Worm (Caenorhabditis elegans) whole organism, midembryonic: ENCODE measurements around the gene Y49F6B.8.
"Not testable (repeated sequence)": the region's sequence is repeated elsewhere in the genome, so short reads cannot be mapped to it uniquely, and the experiment has no call there.

Source experiments
- T22C8.4 ChIP-seq: fragments of 200-800 bp; sonication (Bioruptor generic); IDR thresholded peaks from 2 replicates; pipeline ENCODE4 v1.3.6; 2022; ENCODE audit warnings: missing genetic modification characterization, missing compliant biosample characterization
- cog-1 ChIP-seq: sonication (generic microtip); optimal IDR thresholded peaks from 2 replicates; lab custom pipeline; 2016; ENCODE audit warnings: missing genetic modification characterization, missing compliant biosample characterization
- flt-1 ChIP-seq: fragments of 200-800 bp; sonication (Bioruptor generic); IDR thresholded peaks from 2 replicates; pipeline ENCODE4 v1.3.6; 2022; ENCODE audit warnings: missing genetic modification characterization, missing compliant biosample characterization
- klf-2 ChIP-seq: fragments of 200-800 bp; sonication (Bioruptor generic); conservative IDR thresholded peaks from 2 replicates; pipeline ENCODE4 v1.3.6; 2022; ENCODE audit warnings: missing genetic modification reagents, missing genetic modification characterization, missing compliant biosample characterization
- med-1 ChIP-seq: sonication (generic microtip); optimal IDR thresholded peaks from 2 replicates; lab custom pipeline; 2017; ENCODE audit warnings: missing genetic modification characterization, mild to moderate bottlenecking, missing compliant biosample characterization, antibody characterized with exemption, missing genetic modification reagents; ENCODE audit not compliant: insufficient read depth
- ref-1 ChIP-seq: fragments of 200-800 bp; sonication (Bioruptor generic); conservative IDR thresholded peaks from 2 replicates; pipeline ENCODE4 v1.3.6; 2022; ENCODE audit warnings: missing genetic modification reagents, missing genetic modification characterization, missing compliant biosample characterization
- tab-1 ChIP-seq: fragments of 200-800 bp; sonication (Bioruptor generic); IDR thresholded peaks from 2 replicates; pipeline ENCODE4 v1.3.6; 2022; ENCODE audit warnings: missing genetic modification characterization, missing compliant biosample characterization
- ztf-23 ChIP-seq: fragments of 200-800 bp; sonication (Bioruptor generic); IDR thresholded peaks from 2 replicates; pipeline ENCODE4 v1.3.6; 2022; ENCODE audit warnings: missing genetic modification reagents, missing genetic modification characterization, missing compliant biosample characterization
- ztf-29 ChIP-seq: fragments of 200-800 bp; sonication (Bioruptor generic); IDR thresholded peaks from 2 replicates; pipeline ENCODE4 v1.3.6; 2022; ENCODE audit warnings: missing genetic modification reagents, missing genetic modification characterization, missing compliant biosample characterization

Y49F6B.8 gene

DNA sequence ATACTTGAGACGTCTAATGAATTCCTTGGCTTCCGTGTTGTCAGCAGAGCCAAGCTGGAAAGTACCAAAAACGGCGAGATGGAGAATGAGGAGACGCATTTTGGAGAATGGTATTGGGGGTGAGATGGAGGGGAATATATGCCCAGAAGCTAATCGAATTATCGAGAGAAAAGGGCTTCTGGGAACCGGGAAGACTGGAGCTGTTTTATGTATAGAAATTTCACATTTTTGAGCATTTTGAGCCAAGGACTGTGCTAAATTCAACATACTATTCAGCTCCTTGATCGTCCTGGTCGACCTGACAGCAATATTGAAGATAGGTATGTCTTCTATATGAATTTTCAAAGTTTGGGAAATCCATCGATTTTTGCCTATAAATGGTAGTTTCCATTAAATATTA is 21.4 kb downstream of the Y49F6B.8 start, which contains the start of gene C16C8.7:
TSS of gene C16C8.7 (minus strand) at position 101 of the 400 bp plus-strand sequence.
- TF ChIP-seq cog-1 (tag; lab: Kevin White, UChicago) (no peak), flt-1 (GFP tag; lab: Robert Waterston, UW) (no peak), ztf-29 (GFP tag; lab: Robert Waterston, UW) (no peak), ztf-23 (GFP tag; lab: Robert Waterston, UW) (no peak), klf-2 (GFP tag; lab: Robert Waterston, UW) (no peak), T22C8.4 (no peak), med-1 (GFP tag; lab: Kevin White, UChicago) (no peak), ref-1 (GFP tag; lab: Robert Waterston, UW) (no peak), tab-1 (no peak)

DNA sequence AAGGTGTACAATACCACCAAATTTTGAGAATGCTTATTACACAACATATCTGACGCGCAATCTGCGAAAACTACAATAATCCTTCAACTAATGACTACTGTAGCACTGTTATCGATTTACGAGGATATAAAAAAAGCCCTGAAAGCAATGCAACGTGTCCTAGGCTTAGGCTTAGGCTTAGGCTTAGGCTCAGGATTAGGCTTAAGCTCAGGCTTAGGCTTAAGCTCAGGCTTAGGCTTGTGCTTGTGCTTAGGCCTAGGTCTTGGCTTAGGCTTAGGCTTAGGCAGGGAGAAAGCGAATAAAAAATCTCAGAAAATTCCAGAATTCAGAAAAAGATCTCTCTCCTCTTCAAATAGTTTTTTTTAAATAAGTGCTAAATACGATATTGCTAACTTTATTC is 22.3 kb downstream of the Y49F6B.8 start:
- TF ChIP-seq med-1 (GFP tag; lab: Kevin White, UChicago) (no peak), ref-1 (GFP tag; lab: Robert Waterston, UW) (no peak), ztf-29 (GFP tag; lab: Robert Waterston, UW) (no peak), T22C8.4 (no peak), cog-1 (tag; lab: Kevin White, UChicago) (no peak), klf-2 (GFP tag; lab: Robert Waterston, UW) (no peak), ztf-23 (GFP tag; lab: Robert Waterston, UW) (no peak), flt-1 (GFP tag; lab: Robert Waterston, UW) (no peak), tab-1 (no peak)

DNA sequence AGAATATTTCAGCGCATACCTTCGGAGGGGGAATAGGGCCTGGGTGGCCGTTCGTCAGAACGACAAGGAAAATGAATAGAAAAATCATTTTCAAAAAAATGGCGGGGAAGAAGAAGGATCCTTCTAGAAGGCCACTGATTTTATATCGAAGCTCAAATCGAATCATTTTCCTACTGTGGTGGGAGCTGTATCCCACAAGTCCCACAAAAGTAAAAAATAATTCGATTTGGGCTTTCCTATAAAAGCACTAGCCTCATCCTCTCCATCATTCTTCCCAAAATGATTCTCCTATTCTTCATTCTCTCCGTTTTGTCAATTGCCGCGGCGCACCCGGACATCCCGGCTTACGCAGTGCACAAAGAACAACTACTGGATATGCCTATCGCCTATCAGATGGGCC is 23.3 kb downstream of the Y49F6B.8 start, which contains the start of the genes C16C8.26 and C16C8.19:
TSS of gene C16C8.26 (minus strand) at position 101 of the 400 bp plus-strand sequence.
TSS of gene C16C8.19 (plus strand) at position 279 of the 400 bp plus-strand sequence.
- no peak for TF ChIP-seq cog-1 (tag; lab: Kevin White, UChicago)
- no peak for TF ChIP-seq klf-2 (GFP tag; lab: Robert Waterston, UW)
- TF ChIP-seq T22C8.4, result no peak
- TF ChIP-seq med-1 (GFP tag; lab: Kevin White, UChicago), result no peak
- no peak for TF ChIP-seq flt-1 (GFP tag; lab: Robert Waterston, UW)
- no peak; the same call in 1 of the 2 replicates for TF ChIP-seq ztf-29 (GFP tag; lab: Robert Waterston, UW)
- no peak for TF ChIP-seq tab-1
- no peak for TF ChIP-seq ref-1 (GFP tag; lab: Robert Waterston, UW)
- no peak for TF ChIP-seq ztf-23 (GFP tag; lab: Robert Waterston, UW)

DNA sequence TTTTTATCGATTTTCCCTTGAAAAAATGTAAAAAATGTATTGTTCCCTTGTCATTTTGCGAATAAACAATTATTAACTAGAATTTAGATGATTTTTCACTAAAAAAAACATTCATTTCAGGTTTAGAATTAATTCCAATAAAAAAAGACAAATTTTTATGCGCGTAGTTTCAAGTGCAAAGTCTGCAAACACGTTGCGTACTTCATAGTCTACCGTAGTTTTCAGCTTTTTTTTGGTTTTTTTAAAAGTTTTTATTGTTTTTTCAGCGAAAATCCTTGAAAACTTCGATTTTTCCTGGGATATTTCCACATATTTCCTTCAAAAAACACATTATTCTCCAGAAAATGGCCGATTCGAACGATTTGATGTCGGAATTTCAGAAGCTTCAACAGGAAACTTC is 28.0 kb downstream of the Y49F6B.8 start, which contains the start of gene C16C8.11:
TSS of gene C16C8.11 (plus strand) at position 188 of the 400 bp plus-strand sequence.
- no peak for TF ChIP-seq klf-2 (GFP tag; lab: Robert Waterston, UW)
- TF ChIP-seq tab-1, result no peak
- no peak for TF ChIP-seq ztf-23 (GFP tag; lab: Robert Waterston, UW)
- TF ChIP-seq flt-1 (GFP tag; lab: Robert Waterston, UW), result no peak

DNA sequence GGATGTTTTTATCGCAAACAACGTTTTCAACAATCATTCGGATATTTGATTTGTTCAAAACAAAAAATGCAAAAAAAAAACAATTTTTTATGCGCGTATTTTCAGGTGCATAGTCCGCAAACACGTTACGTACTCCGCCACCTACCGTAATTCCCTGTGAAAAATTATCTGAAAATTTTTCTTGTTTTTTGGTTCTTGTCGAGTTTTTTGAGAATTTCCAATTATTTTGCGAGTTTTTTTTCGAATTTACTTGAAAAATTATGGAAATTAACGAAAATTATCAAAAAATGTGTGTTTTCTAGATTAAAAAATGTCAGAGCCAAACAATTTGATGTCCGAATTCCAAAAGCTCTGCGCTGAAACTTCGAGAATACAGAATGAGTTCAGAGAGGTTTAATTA is 29.1 kb downstream of the Y49F6B.8 start, which contains the start of gene C16C8.12:
TSS of gene C16C8.12 (plus strand) at position 301 of the 400 bp plus-strand sequence.
- TF ChIP-seq ztf-23 (GFP tag; lab: Robert Waterston, UW) (no peak), cog-1 (tag; lab: Kevin White, UChicago) (no peak), med-1 (GFP tag; lab: Kevin White, UChicago) (no peak), flt-1 (GFP tag; lab: Robert Waterston, UW) (no peak), ztf-29 (GFP tag; lab: Robert Waterston, UW) (no peak), klf-2 (GFP tag; lab: Robert Waterston, UW) (no peak), T22C8.4 (no peak), tab-1 (no peak), ref-1 (GFP tag; lab: Robert Waterston, UW) (no peak)

DNA sequence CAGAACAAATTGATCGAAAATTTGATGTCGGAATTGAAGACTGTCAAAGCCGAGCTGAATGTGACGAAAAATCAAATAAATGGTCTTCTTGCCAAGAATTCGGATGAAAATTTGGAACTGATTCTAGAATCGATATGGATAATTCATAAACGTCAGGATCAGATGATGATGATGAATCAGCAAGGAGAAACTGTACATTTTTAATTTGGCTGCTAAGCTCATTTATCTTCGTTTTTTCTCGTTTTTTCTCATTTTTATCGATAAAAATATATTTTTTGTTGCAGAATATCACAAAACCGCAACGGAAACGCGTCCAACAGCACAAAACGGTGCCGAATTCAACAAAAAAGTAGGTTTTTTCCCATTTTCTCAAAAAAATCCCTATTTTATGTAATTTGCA is 32.0 kb downstream of the Y49F6B.8 start, which contains the start of gene C16C8.14:
TSS of gene C16C8.14 (plus strand) at position 301 of the 400 bp plus-strand sequence.
- TF ChIP-seq ztf-29, klf-2, flt-1 (GFP tag; lab: Robert Waterston, UW): not testable (repeated sequence)

DNA sequence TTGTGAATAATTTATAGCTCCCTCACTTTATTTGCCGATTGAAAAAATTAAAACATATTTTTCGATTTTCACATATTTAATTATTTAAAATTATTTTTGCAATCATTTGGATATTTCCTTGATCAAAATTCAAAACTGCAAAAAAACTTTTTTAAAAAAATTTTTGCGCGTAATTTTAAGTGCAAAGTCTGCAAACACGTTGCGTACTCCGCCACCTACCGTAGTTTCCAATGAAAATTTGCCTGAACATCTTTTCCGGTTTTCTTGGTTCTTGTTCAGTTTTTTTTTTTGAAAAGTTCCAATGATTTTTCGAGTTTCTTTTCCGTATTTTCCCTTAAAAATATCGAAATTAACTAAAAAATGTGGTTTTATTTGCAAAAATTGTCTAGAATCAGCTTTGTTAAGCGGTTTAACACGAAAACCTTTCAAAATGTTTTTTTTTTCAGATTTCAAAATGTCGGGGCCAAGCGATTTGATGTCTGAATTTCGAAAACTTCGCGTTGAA is 32.7 kb downstream of the Y49F6B.8 start, which contains the start of gene C16C8.25:
TSS of gene C16C8.25 (plus strand) at position 455 of the 505 bp plus-strand sequence.
- TF ChIP-seq tab-1 (no peak), ref-1 (GFP tag; lab: Robert Waterston, UW) (no peak), flt-1 (GFP tag; lab: Robert Waterston, UW) (no peak), med-1 (GFP tag; lab: Kevin White, UChicago) (no peak), T22C8.4 (no peak), cog-1 (tag; lab: Kevin White, UChicago) (no peak), ztf-29 (GFP tag; lab: Robert Waterston, UW) (no peak), ztf-23 (GFP tag; lab: Robert Waterston, UW) (no peak)

DNA sequence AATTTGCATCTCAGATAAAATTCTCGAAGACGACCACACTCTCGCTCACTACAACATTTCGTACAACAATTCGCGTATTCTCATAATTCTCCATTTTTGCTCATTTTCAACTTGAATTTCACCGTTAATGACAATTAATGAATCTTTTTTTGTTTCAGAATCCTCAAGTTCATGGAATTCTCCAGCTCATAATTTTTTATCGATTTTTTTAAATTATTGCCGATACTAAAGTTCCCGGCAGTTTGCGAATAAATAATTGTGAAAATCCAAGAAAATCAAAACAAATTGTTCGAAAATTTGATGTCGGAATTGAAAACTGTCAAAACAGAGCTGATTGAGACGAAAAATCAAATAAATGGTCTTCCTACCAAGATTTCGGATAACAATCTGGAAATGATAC is 33.6 kb downstream of the Y49F6B.8 start, which contains the start of gene C16C8.21:
TSS of gene C16C8.21 (plus strand) at position 301 of the 400 bp plus-strand sequence.
- no peak for TF ChIP-seq ztf-23 (GFP tag; lab: Robert Waterston, UW)
- TF ChIP-seq tab-1, result no peak
- TF ChIP-seq ref-1 (GFP tag; lab: Robert Waterston, UW), result no peak
- TF ChIP-seq T22C8.4, result no peak

DNA sequence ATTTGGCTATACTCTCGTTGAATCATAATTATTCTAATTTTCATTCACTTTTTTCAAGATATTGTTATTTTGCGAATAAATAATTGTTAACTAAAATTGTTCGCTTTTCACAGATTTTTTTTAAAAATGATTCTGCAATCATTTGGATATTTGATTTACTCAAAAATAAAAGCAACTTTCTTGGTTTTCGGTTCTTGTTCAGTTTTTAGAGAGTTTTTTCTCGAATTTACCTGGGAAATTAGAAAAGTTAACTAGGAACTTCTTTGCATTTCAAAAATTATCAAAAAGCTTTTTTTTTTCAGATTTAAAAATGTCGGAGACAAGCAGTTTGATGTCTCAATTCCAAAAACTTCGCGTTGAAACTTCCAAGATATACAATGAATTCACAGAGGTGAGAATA is 34.8 kb downstream of the Y49F6B.8 start, which contains the start of the genes C16C8.20 and gldi-6:
TSS of gene C16C8.20 (plus strand) at position 301 of the 400 bp plus-strand sequence.
TSS of gene gldi-6 (plus strand) at position 301 of the 400 bp plus-strand sequence.
- no peak for TF ChIP-seq flt-1 (GFP tag; lab: Robert Waterston, UW)
- TF ChIP-seq ref-1 (GFP tag; lab: Robert Waterston, UW), result no peak
- no peak for TF ChIP-seq ztf-23 (GFP tag; lab: Robert Waterston, UW)
